Fruit fly (Drosophila melanogaster) whole organism, embryonic: ENCODE data around the gene cyr.
A peak's percentile ranks its signal among the peaks of the same experiment; 100 is the strongest.

ENCODE experiments used
- Atf-2 ChIP-seq: fragments of 200-800 bp; sonication (Bioruptor generic); optimal IDR thresholded peaks from 2 replicates; lab custom pipeline; 2016; ENCODE audit warnings: missing biosample characterization, missing genetic modification characterization
- BEAF-32 ChIP-seq: fragments of 200-800 bp; sonication (Bioruptor generic); optimal IDR thresholded peaks from 3 replicates; lab custom pipeline; 2017; ENCODE audit warnings: missing biosample characterization, missing genetic modification characterization, mild to moderate bottlenecking, moderate library complexity, missing genetic modification reagents
- Bgb ChIP-seq: fragments of 200-800 bp; sonication (Bioruptor generic); IDR thresholded peaks from 2 replicates; pipeline ENCODE4 v1.3.6; 2022; ENCODE audit warnings: missing biosample characterization, missing genetic modification characterization; ENCODE audit not compliant: partially characterized antibody
- BtbVII ChIP-seq: fragments of 200-800 bp; sonication (Bioruptor generic); optimal IDR thresholded peaks from 3 replicates; lab custom pipeline; 2017; ENCODE audit warnings: missing biosample characterization, mild to moderate bottlenecking, missing genetic modification characterization
- CG10209 ChIP-seq: fragments of 200-800 bp; sonication (Bioruptor generic); optimal IDR thresholded peaks from 3 replicates; lab custom pipeline; 2017; ENCODE audit warnings: missing biosample characterization, mild to moderate bottlenecking, missing genetic modification characterization, missing genetic modification reagents
- CG10565 ChIP-seq: fragments of 200-800 bp; sonication (Bioruptor generic); optimal IDR thresholded peaks from 3 replicates; lab custom pipeline; 2016; ENCODE audit warnings: missing biosample characterization, mild to moderate bottlenecking, missing genetic modification characterization
- CG11504 ChIP-seq: fragments of 200-800 bp; sonication (Bioruptor generic); optimal IDR thresholded peaks from 3 replicates; lab custom pipeline; 2019; ENCODE audit warnings: missing biosample characterization, mild to moderate bottlenecking, missing genetic modification characterization, moderate library complexity
- CG12155 ChIP-seq: fragments of 200-800 bp; sonication (Bioruptor generic); optimal IDR thresholded peaks from 3 replicates; lab custom pipeline; 2016; ENCODE audit warnings: missing biosample characterization, missing genetic modification characterization
- CG13287 ChIP-seq: fragments of 200-800 bp; sonication (Bioruptor generic); IDR thresholded peaks from 2 replicates; pipeline ENCODE4 v1.3.6; 2022; ENCODE audit warnings: missing biosample characterization, missing genetic modification characterization; ENCODE audit not compliant: partially characterized antibody
- CG13296 ChIP-seq: fragments of 200-800 bp; sonication (Bioruptor generic); optimal IDR thresholded peaks from 3 replicates; lab custom pipeline; 2018; ENCODE audit warnings: missing biosample characterization, mild to moderate bottlenecking, missing genetic modification characterization
- CG14965 ChIP-seq: fragments of 200-800 bp; sonication (Bioruptor generic); optimal IDR thresholded peaks from 2 replicates; lab custom pipeline; 2016; ENCODE audit warnings: missing biosample characterization, missing genetic modification characterization, borderline replicate concordance
- CG15514 ChIP-seq: fragments of 200-800 bp; sonication (Bioruptor generic); optimal IDR thresholded peaks from 3 replicates; lab custom pipeline; 2017; ENCODE audit warnings: missing biosample characterization, missing genetic modification characterization, mild to moderate bottlenecking, moderate library complexity, missing genetic modification reagents
- CG17361 ChIP-seq: fragments of 200-800 bp; sonication (Bioruptor generic); IDR thresholded peaks from 3 replicates; pipeline ENCODE4 v1.3.6; 2022; ENCODE audit warnings: missing biosample characterization, missing genetic modification characterization
- CG17385 ChIP-seq: fragments of 200-800 bp; sonication (Bioruptor generic); optimal IDR thresholded peaks from 3 replicates; lab custom pipeline; 2018; ENCODE audit warnings: missing biosample characterization, mild to moderate bottlenecking, missing genetic modification characterization
- CG17802 ChIP-seq: fragments of 200-800 bp; sonication (Bioruptor generic); optimal IDR thresholded peaks from 2 replicates; lab custom pipeline; 2018; ENCODE audit warnings: missing biosample characterization, mild to moderate bottlenecking, missing genetic modification characterization, moderate library complexity
- CG17829 ChIP-seq: fragments of 200-800 bp; optimal IDR thresholded peaks from 2 replicates; lab custom pipeline; 2019; ENCODE audit warnings: missing biosample characterization, mild to moderate bottlenecking, missing genetic modification characterization, moderate library complexity
- CG2202 ChIP-seq: fragments of 200-800 bp; sonication (Bioruptor generic); optimal IDR thresholded peaks from 2 replicates; lab custom pipeline; 2018; ENCODE audit warnings: missing biosample characterization, mild to moderate bottlenecking, missing genetic modification characterization
- CG2678 ChIP-seq: fragments of 200-800 bp; sonication (Bioruptor generic); optimal IDR thresholded peaks from 3 replicates; lab custom pipeline; 2019; ENCODE audit warnings: missing biosample characterization, mild to moderate bottlenecking, missing genetic modification characterization, moderate library complexity
- CG3065 ChIP-seq: fragments of 200-800 bp; sonication (Bioruptor generic); optimal IDR thresholded peaks from 2 replicates; lab custom pipeline; 2016; ENCODE audit warnings: missing biosample characterization, missing genetic modification characterization
- CG31441 ChIP-seq: fragments of 200-800 bp; sonication (Bioruptor generic); IDR thresholded peaks from 2 replicates; pipeline ENCODE4 v1.3.6; 2022; ENCODE audit warnings: missing biosample characterization, missing genetic modification characterization
- CG34376 ChIP-seq: fragments of 200-800 bp; sonication (Bioruptor generic); optimal IDR thresholded peaks from 2 replicates; lab custom pipeline; 2018; ENCODE audit warnings: missing biosample characterization, mild to moderate bottlenecking, missing genetic modification characterization
- CG34422 ChIP-seq: fragments of 200-800 bp; sonication (Bioruptor generic); IDR thresholded peaks from 3 replicates; pipeline ENCODE4 v1.3.6; 2022; ENCODE audit warnings: missing biosample characterization, missing genetic modification characterization
- CG6683 ChIP-seq: fragments of 200-800 bp; sonication (Bioruptor generic); optimal IDR thresholded peaks from 2 replicates; lab custom pipeline; 2017; ENCODE audit warnings: missing biosample characterization, mild to moderate bottlenecking, missing genetic modification characterization, missing genetic modification reagents
- CG6765 ChIP-seq: fragments of 200-800 bp; sonication (Bioruptor generic); optimal IDR thresholded peaks from 3 replicates; lab custom pipeline; 2017; ENCODE audit warnings: missing biosample characterization, mild to moderate bottlenecking, missing genetic modification characterization
- CG6791 ChIP-seq: fragments of 200-800 bp; sonication (Bioruptor generic); IDR thresholded peaks from 3 replicates; pipeline ENCODE4 v1.3.6; 2022; ENCODE audit warnings: missing biosample characterization, missing genetic modification characterization; ENCODE audit not compliant: partially characterized antibody
- CG7556 ChIP-seq: fragments of 200-800 bp; sonication (Bioruptor generic); optimal IDR thresholded peaks from 2 replicates; lab custom pipeline; 2017; ENCODE audit warnings: missing biosample characterization, mild to moderate bottlenecking, missing genetic modification characterization
- CG9215 ChIP-seq: fragments of 200-800 bp; sonication (Bioruptor generic); IDR thresholded peaks from 2 replicates; pipeline ENCODE4 v1.3.6; 2022; ENCODE audit warnings: missing biosample characterization, missing genetic modification characterization
- CG9797 ChIP-seq: fragments of 200-800 bp; sonication (Bioruptor generic); optimal IDR thresholded peaks from 3 replicates; lab custom pipeline; 2018; ENCODE audit warnings: missing biosample characterization, mild to moderate bottlenecking, missing genetic modification characterization
- Chrac-16 ChIP-seq: fragments of 200-800 bp; sonication (Bioruptor generic); optimal IDR thresholded peaks from 3 replicates; lab custom pipeline; 2016; ENCODE audit warnings: missing biosample characterization, missing genetic modification characterization
- Dll ChIP-seq: fragments of 200-800 bp; sonication (Bioruptor generic); IDR thresholded peaks from 4 replicates; pipeline ENCODE4 v1.3.6; 2022; ENCODE audit warnings: missing biosample characterization, missing genetic modification characterization; ENCODE audit not compliant: partially characterized antibody
- Ets65A ChIP-seq: fragments of 200-800 bp; sonication (Bioruptor generic); peaks from one replicate; lab custom pipeline; 2016; ENCODE audit warnings: missing biosample characterization, missing genetic modification characterization
- Fer2 ChIP-seq: fragments of 200-800 bp; sonication (Bioruptor generic); optimal IDR thresholded peaks from 2 replicates; lab custom pipeline; 2018; ENCODE audit warnings: missing biosample characterization, mild to moderate bottlenecking, missing genetic modification characterization, moderate library complexity
- Hr78 ChIP-seq, 2 experiments: fragments of 200-800 bp in 1 of 2; fragments of >200 bp in 1 of 2; sonication (Bioruptor generic) in 1 of 2; optimal IDR thresholded peaks; 2 replicates each; lab custom pipeline; 2017 to 2019; ENCODE audit warnings: missing biosample characterization in 2 of 2, missing genetic modification characterization in 2 of 2, mild to moderate bottlenecking in 1 of 2, moderate library complexity in 1 of 2
- MBD-R2 ChIP-seq: fragments of 200-800 bp; sonication (Bioruptor generic); IDR thresholded peaks from 2 replicates; pipeline ENCODE4 v1.3.6; 2022; ENCODE audit warnings: missing biosample characterization, missing genetic modification characterization
- Mad ChIP-seq: fragments of 200-800 bp; sonication (Bioruptor generic); optimal IDR thresholded peaks from 2 replicates; lab custom pipeline; 2016; ENCODE audit warnings: missing biosample characterization, missing genetic modification characterization
- NK7.1 ChIP-seq: fragments of 200-800 bp; sonication (Bioruptor generic); optimal IDR thresholded peaks from 3 replicates; lab custom pipeline; 2016; ENCODE audit warnings: missing biosample characterization, missing genetic modification characterization
- bab2 ChIP-seq: fragments of 200-800 bp; sonication (Bioruptor generic); optimal IDR thresholded peaks from 2 replicates; lab custom pipeline; 2016; ENCODE audit warnings: missing biosample characterization, missing genetic modification characterization
- bowl ChIP-seq: fragments of 200-800 bp; sonication (Bioruptor generic); IDR thresholded peaks from 2 replicates; pipeline ENCODE4 v1.3.6; 2022; ENCODE audit warnings: missing biosample characterization, missing genetic modification characterization
- caup ChIP-seq: fragments of 200-800 bp; sonication (Bioruptor generic); optimal IDR thresholded peaks from 3 replicates; lab custom pipeline; 2017; ENCODE audit warnings: missing biosample characterization, mild to moderate bottlenecking, missing genetic modification characterization, moderate library complexity; ENCODE audit not compliant: severe bottlenecking
- dan ChIP-seq: fragments of 200-800 bp; sonication (Bioruptor generic); IDR thresholded peaks from 2 replicates; pipeline ENCODE4 v1.3.6; 2022; ENCODE audit warnings: missing biosample characterization, missing genetic modification characterization
- fu2 ChIP-seq: fragments of 200-800 bp; sonication (Bioruptor generic); optimal IDR thresholded peaks from 2 replicates; lab custom pipeline; 2016; ENCODE audit warnings: missing biosample characterization, missing genetic modification characterization
- gfzf ChIP-seq: fragments of 200-800 bp; sonication (Bioruptor generic); optimal IDR thresholded peaks from 2 replicates; lab custom pipeline; 2016; ENCODE audit warnings: missing biosample characterization, mild to moderate bottlenecking, missing genetic modification characterization, moderate library complexity
- her ChIP-seq: fragments of 200-800 bp; sonication (Bioruptor generic); optimal IDR thresholded peaks from 2 replicates; lab custom pipeline; 2016; ENCODE audit warnings: missing biosample characterization, missing genetic modification characterization
- ind ChIP-seq: fragments of 200-800 bp; sonication (Bioruptor generic); optimal IDR thresholded peaks from 3 replicates; lab custom pipeline; 2016; ENCODE audit warnings: missing biosample characterization, missing genetic modification characterization
- lilli ChIP-seq: fragments of 200-800 bp; sonication (Bioruptor generic); optimal IDR thresholded peaks from 3 replicates; lab custom pipeline; 2016; ENCODE audit warnings: missing biosample characterization, missing genetic modification characterization
- pzg ChIP-seq: fragments of 200-800 bp; sonication (Bioruptor generic); optimal IDR thresholded peaks from 3 replicates; lab custom pipeline; 2018; ENCODE audit warnings: missing biosample characterization, mild to moderate bottlenecking, missing genetic modification characterization, moderate library complexity
- sima ChIP-seq: fragments of 200-800 bp; sonication (Bioruptor generic); optimal IDR thresholded peaks from 2 replicates; lab custom pipeline; 2016; ENCODE audit warnings: missing biosample characterization, missing genetic modification characterization
- slou ChIP-seq: fragments of 200-800 bp; sonication (Bioruptor generic); optimal IDR thresholded peaks from 3 replicates; lab custom pipeline; 2016; ENCODE audit warnings: missing biosample characterization, missing genetic modification characterization
- tll ChIP-seq, 2 experiments: fragments of 200-800 bp in 1 of 2; fragments of >200 bp in 1 of 2; sonication (Bioruptor generic) in 1 of 2; optimal IDR thresholded peaks; 2 replicates each; lab custom pipeline; 2017 to 2019; ENCODE audit warnings: missing biosample characterization in 2 of 2, missing genetic modification characterization in 2 of 2, mild to moderate bottlenecking in 1 of 2, moderate library complexity in 1 of 2

Gene cyr

dm6 chrX:8143537-8143936 lies 8.0 kb upstream of the cyr start, which contains the start of gene CG17982 (continued):
- TF ChIP-seq CG15514 (GFP tag; lab: Kevin White, UChicago) (peak; percentile 93), CG31441 (GFP tag; lab: Robert Waterston, UW) (peak; percentile 80), MBD-R2 (peak; percentile 80), Ets65A (GFP tag; lab: Kevin White, UChicago) (peak; percentile 97), BtbVII (peak; percentile 82), Chrac-16 (GFP tag; lab: Kevin White, UChicago) (peak; percentile 75), bowl (GFP tag; lab: Robert Waterston, UW) (0 out of 2 replicates have a peak, but pooled peaks have one; percentile 27), CG3065 (GFP tag; lab: Kevin White, UChicago) (peak; percentile 2), Bgb (GFP tag; lab: Robert Waterston, UW) (no peak), Hr78 (GFP tag; optimal IDR thresholded peaks at IDR 0.05; lab: Kevin White, UChicago) (peak in 1 of 2 experiments; percentile 16), Atf-2 (GFP tag; lab: Kevin White, UChicago) (peak; percentile 72), CG2202 (tag; lab: Kevin White, UChicago) (peak; percentile 71), CG6791 (GFP tag; lab: Robert Waterston, UW) (no peak), NK7.1 (GFP tag; lab: Kevin White, UChicago) (peak; percentile 74), CG10565 (GFP tag; lab: Kevin White, UChicago) (peak; percentile 19), CG2678 (tag; lab: Kevin White, UChicago) (peak; percentile 90), CG17802 (tag; lab: Kevin White, UChicago) (peak; percentile 24), bab2 (GFP tag; lab: Kevin White, UChicago) (peak; percentile 89), BEAF-32 (GFP tag; lab: Kevin White, UChicago) (peak; percentile 32), CG17385 (GFP tag; lab: Kevin White, UChicago) (peak; percentile 81), CG13287 (GFP tag; lab: Robert Waterston, UW) (no peak; the same call in 1 of the 2 replicates), ind (GFP tag; lab: Kevin White, UChicago) (peak; percentile 84), CG7556 (peak; percentile 80), CG17829 (tag; lab: Kevin White, UChicago) (peak; percentile 85), caup (GFP tag; lab: Kevin White, UChicago) (peak; percentile 82), lilli (GFP tag; lab: Kevin White, UChicago) (peak; percentile 93), CG6765 (peak; percentile 70), CG6683 (GFP tag; lab: Kevin White, UChicago) (peak; percentile 32), pzg (GFP tag; lab: Kevin White, UChicago) (peak; percentile 47), CG14965 (GFP tag; lab: Kevin White, UChicago) (no peak), CG10209 (GFP tag; lab: Kevin White, UChicago) (peak; percentile 74), sima (GFP tag; lab: Kevin White, UChicago) (peak; percentile 33), Dll (GFP tag; lab: Robert Waterston, UW) (no peak), CG34376 (GFP tag; lab: Kevin White, UChicago) (peak; percentile 79), her (peak; percentile 88), dan (no peak), Mad (peak; percentile 81), Fer2 (tag; lab: Kevin White, UChicago) (peak; percentile 80), fu2 (GFP tag; lab: Kevin White, UChicago) (peak; percentile 85), CG9797 (GFP tag; lab: Kevin White, UChicago) (no peak), CG17361 (GFP tag; lab: Robert Waterston, UW) (peak; percentile 82), CG9215 (GFP tag; lab: Robert Waterston, UW) (peak; percentile 57), CG11504 (tag; lab: Kevin White, UChicago) (no peak), CG13296 (GFP tag; lab: Kevin White, UChicago) (peak; percentile 82), CG34422 (GFP tag; lab: Robert Waterston, UW) (peak; percentile 83), CG12155 (GFP tag; lab: Kevin White, UChicago) (peak; percentile 80), slou (GFP tag; lab: Kevin White, UChicago) (peak; percentile 43), gfzf (GFP tag; lab: Kevin White, UChicago) (peak; percentile 46), tll (GFP tag; optimal IDR thresholded peaks at IDR 0.05; lab: Kevin White, UChicago) (no peak)
